Fruit fly (Drosophila melanogaster) whole organism, embryonic: ENCODE measurements around the gene CCHa1.

ENCODE experiments used
- Atf6 ChIP-seq: fragments of 200-800 bp; sonication (Bioruptor generic); IDR thresholded peaks from 2 replicates; pipeline ENCODE4 v1.3.6; 2022; ENCODE audit warnings: missing biosample characterization, missing genetic modification characterization
- CG1024 ChIP-seq: fragments of 200-800 bp; sonication (Bioruptor generic); IDR thresholded peaks from 2 replicates; pipeline ENCODE4 v1.3.6; 2022; ENCODE audit warnings: missing biosample characterization, missing genetic modification characterization
- CG11093 ChIP-seq: fragments of 200-800 bp; sonication (Bioruptor generic); IDR thresholded peaks from 3 replicates; pipeline ENCODE4 v1.3.6; 2022; ENCODE audit warnings: missing biosample characterization, missing genetic modification characterization
- CG11696 ChIP-seq: fragments of 200-800 bp; sonication (Bioruptor generic); IDR thresholded peaks from 2 replicates; pipeline ENCODE4 v1.3.6; 2022; ENCODE audit warnings: missing biosample characterization, missing genetic modification characterization
- CG12391 ChIP-seq: fragments of 200-800 bp; sonication (Bioruptor generic); optimal IDR thresholded peaks from 3 replicates; lab custom pipeline; 2018; ENCODE audit warnings: missing biosample characterization, mild to moderate bottlenecking, missing genetic modification characterization, moderate library complexity
- CG12769 ChIP-seq: fragments of 200-800 bp; sonication (Bioruptor generic); optimal IDR thresholded peaks from 2 replicates; lab custom pipeline; 2019; ENCODE audit warnings: missing biosample characterization, mild to moderate bottlenecking, missing genetic modification characterization, moderate library complexity
- CG12942 ChIP-seq: fragments of 200-800 bp; sonication (Bioruptor generic); optimal IDR thresholded peaks from 3 replicates; lab custom pipeline; 2016; ENCODE audit warnings: missing biosample characterization, missing genetic modification characterization
- CG13775 ChIP-seq: fragments of 200-800 bp; sonication (Bioruptor generic); optimal IDR thresholded peaks from 3 replicates; lab custom pipeline; 2017; ENCODE audit warnings: missing biosample characterization, mild to moderate bottlenecking, missing genetic modification characterization
- CG14441 ChIP-seq: fragments of 200-800 bp; sonication (Bioruptor generic); IDR thresholded peaks from 2 replicates; pipeline ENCODE4 v1.3.6; 2022; ENCODE audit warnings: missing biosample characterization, missing genetic modification characterization
- CG15011 ChIP-seq: fragments of 200-800 bp; sonication (Bioruptor generic); optimal IDR thresholded peaks from 3 replicates; lab custom pipeline; 2018; ENCODE audit warnings: missing biosample characterization, mild to moderate bottlenecking, missing genetic modification characterization
- CG17361 ChIP-seq: fragments of 200-800 bp; sonication (Bioruptor generic); IDR thresholded peaks from 3 replicates; pipeline ENCODE4 v1.3.6; 2022; ENCODE audit warnings: missing biosample characterization, missing genetic modification characterization
- CG32767 ChIP-seq: fragments of 200-800 bp; sonication (Bioruptor generic); IDR thresholded peaks from 2 replicates; pipeline ENCODE4 v1.3.6; 2022; ENCODE audit warnings: missing biosample characterization, missing genetic modification characterization
- CG3838 ChIP-seq: fragments of 200-800 bp; sonication (Bioruptor generic); optimal IDR thresholded peaks from 3 replicates; lab custom pipeline; 2016; ENCODE audit warnings: missing biosample characterization, missing genetic modification characterization
- CG42726 ChIP-seq: fragments of 200-800 bp; sonication (Bioruptor generic); IDR thresholded peaks from 2 replicates; pipeline ENCODE4 v1.3.6; 2022; ENCODE audit warnings: missing biosample characterization, missing genetic modification characterization; ENCODE audit not compliant: partially characterized antibody
- CG4730 ChIP-seq: fragments of 200-800 bp; sonication (Bioruptor generic); IDR thresholded peaks from 2 replicates; pipeline ENCODE4 v1.3.6; 2022; ENCODE audit warnings: missing biosample characterization, missing genetic modification characterization
- CG5180 ChIP-seq: fragments of 200-800 bp; sonication (Bioruptor generic); optimal IDR thresholded peaks from 3 replicates; lab custom pipeline; 2017; ENCODE audit warnings: missing biosample characterization, missing genetic modification characterization, mild to moderate bottlenecking, moderate library complexity, missing genetic modification reagents
- CG6854 ChIP-seq: fragments of 200-800 bp; sonication (Bioruptor generic); optimal IDR thresholded peaks from 3 replicates; lab custom pipeline; 2017; ENCODE audit warnings: missing biosample characterization, mild to moderate bottlenecking, missing genetic modification characterization
- CG7556 ChIP-seq: fragments of 200-800 bp; sonication (Bioruptor generic); optimal IDR thresholded peaks from 2 replicates; lab custom pipeline; 2017; ENCODE audit warnings: missing biosample characterization, mild to moderate bottlenecking, missing genetic modification characterization
- CG8944 ChIP-seq: fragments of 200-800 bp; sonication (Bioruptor generic); optimal IDR thresholded peaks from 3 replicates; lab custom pipeline; 2016; ENCODE audit warnings: missing biosample characterization, missing genetic modification characterization
- D19B ChIP-seq: fragments of 200-800 bp; sonication (Bioruptor generic); optimal IDR thresholded peaks from 2 replicates; lab custom pipeline; 2017; ENCODE audit warnings: missing biosample characterization, mild to moderate bottlenecking, missing genetic modification characterization
- Dad ChIP-seq: fragments of 200-800 bp; sonication (Bioruptor generic); optimal IDR thresholded peaks from 3 replicates; lab custom pipeline; 2016; ENCODE audit warnings: missing biosample characterization, missing genetic modification characterization
- Dp ChIP-seq: fragments of 200-800 bp; sonication (Bioruptor generic); optimal IDR thresholded peaks from 2 replicates; lab custom pipeline; 2018; ENCODE audit warnings: missing biosample characterization, mild to moderate bottlenecking, missing genetic modification characterization, moderate library complexity
- ERR ChIP-seq: fragments of 200-800 bp; sonication (Bioruptor generic); optimal IDR thresholded peaks from 2 replicates; lab custom pipeline; 2016; ENCODE audit warnings: missing biosample characterization, missing genetic modification characterization
- Gsc ChIP-seq: fragments of 200-800 bp; sonication (Bioruptor generic); IDR thresholded peaks from 2 replicates; pipeline ENCODE4 v1.3.6; 2022; ENCODE audit warnings: missing biosample characterization, missing genetic modification characterization
- Hmr ChIP-seq: fragments of 200-800 bp; sonication (Bioruptor generic); optimal IDR thresholded peaks from 3 replicates; lab custom pipeline; 2017; ENCODE audit warnings: mild to moderate bottlenecking, missing biosample characterization, missing genetic modification reagents, missing genetic modification characterization
- Hr51 ChIP-seq, 2 experiments: fragments of 200-800 bp; sonication (Bioruptor generic); optimal IDR thresholded peaks; 2 replicates in 1 of 2; 3 replicates in 1 of 2; lab custom pipeline; 2016 to 2018; ENCODE audit warnings: missing biosample characterization in 2 of 2, missing genetic modification characterization in 2 of 2, mild to moderate bottlenecking in 1 of 2, moderate library complexity in 1 of 2
- Hr78 ChIP-seq, 2 experiments: fragments of 200-800 bp in 1 of 2; fragments of >200 bp in 1 of 2; sonication (Bioruptor generic) in 1 of 2; optimal IDR thresholded peaks; 2 replicates each; lab custom pipeline; 2017 to 2019; ENCODE audit warnings: missing biosample characterization in 2 of 2, missing genetic modification characterization in 2 of 2, mild to moderate bottlenecking in 1 of 2, moderate library complexity in 1 of 2
- Kr ChIP-seq: fragments of 200-800 bp; sonication (Bioruptor generic); optimal IDR thresholded peaks from 2 replicates; lab custom pipeline; 2017; ENCODE audit warnings: missing biosample characterization, mild to moderate bottlenecking, missing genetic modification characterization
- Lhr ChIP-seq: fragments of 200-800 bp; sonication (Bioruptor generic); optimal IDR thresholded peaks from 3 replicates; lab custom pipeline; 2017; ENCODE audit warnings: mild to moderate bottlenecking, missing biosample characterization, missing genetic modification reagents, missing genetic modification characterization
- MBD-R2 ChIP-seq: fragments of 200-800 bp; sonication (Bioruptor generic); IDR thresholded peaks from 2 replicates; pipeline ENCODE4 v1.3.6; 2022; ENCODE audit warnings: missing biosample characterization, missing genetic modification characterization
- Neu2 ChIP-seq: fragments of 200-800 bp; sonication (Bioruptor generic); optimal IDR thresholded peaks from 3 replicates; lab custom pipeline; 2016; ENCODE audit warnings: missing biosample characterization, missing genetic modification characterization, borderline replicate concordance
- Nf-YA ChIP-seq: fragments of 200-800 bp; sonication (Bioruptor generic); IDR thresholded peaks from 2 replicates; pipeline ENCODE4 v1.3.6; 2022; ENCODE audit warnings: missing biosample characterization, missing genetic modification characterization
- Nf-YC ChIP-seq: fragments of 200-800 bp; optimal IDR thresholded peaks from 3 replicates; lab custom pipeline; 2019; ENCODE audit warnings: missing biosample characterization, mild to moderate bottlenecking, missing genetic modification characterization, moderate library complexity
- Oaz ChIP-seq: fragments of 200-800 bp; sonication (Bioruptor generic); IDR thresholded peaks from 2 replicates; pipeline ENCODE4 v1.3.6; 2022; ENCODE audit warnings: missing biosample characterization, missing genetic modification characterization
- Sox102F ChIP-seq: fragments of 200-800 bp; sonication (Bioruptor generic); optimal IDR thresholded peaks from 2 replicates; lab custom pipeline; 2018; ENCODE audit warnings: missing biosample characterization, mild to moderate bottlenecking, missing genetic modification characterization, moderate library complexity
- Xbp1 ChIP-seq: fragments of 200-800 bp; sonication (Bioruptor generic); optimal IDR thresholded peaks from 3 replicates; lab custom pipeline; 2016; ENCODE audit warnings: missing biosample characterization, mild to moderate bottlenecking, missing genetic modification characterization
- dm ChIP-seq: fragments of 200-800 bp; sonication (Bioruptor generic); optimal IDR thresholded peaks from 3 replicates; lab custom pipeline; 2016; ENCODE audit warnings: missing biosample characterization, missing genetic modification characterization
- dysf ChIP-seq: fragments of 200-800 bp; sonication (Bioruptor generic); IDR thresholded peaks from 3 replicates; pipeline ENCODE4 v1.3.6; 2022; ENCODE audit warnings: missing biosample characterization, missing genetic modification characterization
- fd3F ChIP-seq: fragments of 200-800 bp; sonication (Bioruptor generic); optimal IDR thresholded peaks from 2 replicates; lab custom pipeline; 2018; ENCODE audit warnings: missing biosample characterization, mild to moderate bottlenecking, missing genetic modification characterization, moderate library complexity
- ftz-f1 ChIP-seq: fragments of 200-800 bp; sonication (Bioruptor generic); optimal IDR thresholded peaks from 2 replicates; lab custom pipeline; 2016; ENCODE audit warnings: missing biosample characterization, missing genetic modification characterization
- gsb ChIP-seq: fragments of 200-800 bp; sonication (Bioruptor generic); IDR thresholded peaks from 2 replicates; pipeline ENCODE4 v1.3.6; 2022; ENCODE audit warnings: missing biosample characterization, missing genetic modification characterization
- gsb-n ChIP-seq: fragments of 200-800 bp; sonication (Bioruptor generic); optimal IDR thresholded peaks from 3 replicates; lab custom pipeline; 2018; ENCODE audit warnings: missing biosample characterization, mild to moderate bottlenecking, missing genetic modification characterization
- h ChIP-seq: fragments of >200 bp; optimal IDR thresholded peaks from 2 replicates; lab custom pipeline; 2017
- ind ChIP-seq: fragments of 200-800 bp; sonication (Bioruptor generic); optimal IDR thresholded peaks from 3 replicates; lab custom pipeline; 2016; ENCODE audit warnings: missing biosample characterization, missing genetic modification characterization
- lbe ChIP-seq: fragments of 200-800 bp; sonication (Bioruptor generic); optimal IDR thresholded peaks from 2 replicates; lab custom pipeline; 2016; ENCODE audit warnings: missing biosample characterization, mild to moderate bottlenecking, missing genetic modification characterization
- mam ChIP-seq: fragments of 200-800 bp; sonication (Bioruptor generic); optimal IDR thresholded peaks from 3 replicates; lab custom pipeline; 2016; ENCODE audit warnings: missing biosample characterization, missing genetic modification characterization
- pros ChIP-seq: fragments of 200-800 bp; sonication (Bioruptor generic); optimal IDR thresholded peaks from 3 replicates; lab custom pipeline; 2019; ENCODE audit warnings: missing biosample characterization, mild to moderate bottlenecking, missing genetic modification characterization, moderate library complexity
- tx ChIP-seq: fragments of 200-800 bp; sonication (Bioruptor generic); optimal IDR thresholded peaks from 2 replicates; lab custom pipeline; 2016; ENCODE audit warnings: missing biosample characterization, missing genetic modification characterization
- zen ChIP-seq: fragments of 200-800 bp; sonication (Bioruptor generic); optimal IDR thresholded peaks from 3 replicates; lab custom pipeline; 2018; ENCODE audit warnings: missing biosample characterization, mild to moderate bottlenecking, missing genetic modification characterization, moderate library complexity

Gene CCHa1

DNA sequence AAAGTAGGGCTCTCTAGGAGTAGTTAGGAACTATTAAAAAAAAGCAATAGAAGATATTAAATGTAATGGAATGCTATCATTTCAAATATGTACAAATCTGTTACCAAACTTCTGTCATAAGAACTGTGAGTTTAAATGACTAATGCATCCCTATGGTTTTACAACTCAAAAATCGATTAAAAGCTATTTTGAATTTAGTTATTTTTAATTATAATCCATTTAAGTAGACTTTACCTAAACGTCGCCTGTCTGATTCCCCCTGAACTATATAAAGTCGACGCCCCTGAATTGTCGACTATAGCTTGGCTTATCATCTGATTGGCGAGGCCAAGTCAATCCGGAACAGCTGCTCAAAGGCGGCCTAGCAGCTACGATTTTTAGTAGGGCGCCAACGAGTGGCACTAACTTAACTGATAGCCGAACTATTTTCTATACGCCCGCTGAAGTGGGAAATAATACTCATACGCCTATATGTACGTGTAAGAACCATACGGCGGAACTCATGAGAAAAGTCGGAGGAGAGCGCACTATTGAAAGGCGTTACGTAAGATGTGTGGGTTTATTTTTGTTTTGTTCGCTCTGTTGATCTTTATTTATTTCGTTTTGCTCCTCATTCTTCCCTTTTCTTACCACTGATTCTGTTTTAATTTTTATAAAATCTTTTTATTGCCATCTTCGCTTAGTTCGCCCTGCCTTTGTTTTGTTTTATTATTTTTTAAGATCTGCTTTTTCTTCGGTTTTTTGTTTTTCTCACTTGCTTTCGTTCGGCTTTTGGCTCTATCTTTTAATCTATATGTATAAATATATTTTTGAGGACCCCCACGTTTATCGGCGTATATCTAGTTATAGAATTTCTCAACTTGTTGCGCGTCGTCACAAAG lies 34.4 kb downstream of the CCHa1 start (continued):
- TF ChIP-seq CG5180 (peak; percentile 3), pros (no peak), CG17361 (GFP tag; lab: Robert Waterston, UW) (no peak; the same call in none of the 3 replicates), ERR (GFP tag; lab: Kevin White, UChicago) (no peak), Gsc (GFP tag; lab: Robert Waterston, UW) (no peak), CG11093 (GFP tag; lab: Robert Waterston, UW) (no peak), CG42726 (GFP tag; lab: Robert Waterston, UW) (no peak), Nf-YA (no peak), CG12391 (peak; percentile 23), Atf6 (no peak; the same call in 1 of the 2 replicates), CG32767 (GFP tag; lab: Robert Waterston, UW) (no peak), Neu2 (GFP tag; lab: Kevin White, UChicago) (no peak), lbe (GFP tag; lab: Kevin White, UChicago) (no peak), CG15011 (GFP tag; lab: Kevin White, UChicago) (no peak), CG12769 (peak; percentile 22), CG1024 (GFP tag; lab: Robert Waterston, UW) (no peak), Xbp1 (GFP tag; lab: Kevin White, UChicago) (peak; percentile 33), CG6854 (GFP tag; lab: Kevin White, UChicago) (peak; percentile 27), MBD-R2 (no peak), CG11696 (GFP tag; lab: Robert Waterston, UW) (no peak), CG13775 (GFP tag; lab: Kevin White, UChicago) (no peak), Hr51 (GFP tag; optimal IDR thresholded peaks at IDR 0.05; lab: Kevin White, UChicago) (peak in 1 of 2 experiments; percentile 60), CG3838 (no peak), CG8944 (GFP tag; lab: Kevin White, UChicago) (no peak), gsb (GFP tag; lab: Robert Waterston, UW) (no peak), Kr (GFP tag; lab: Kevin White, UChicago) (no peak), zen (tag; lab: Kevin White, UChicago) (no peak), Oaz (no peak), Hmr (peak; percentile 28), CG14441 (GFP tag; lab: Robert Waterston, UW) (peak; percentile 11; the same call in 1 of the 2 replicates), CG4730 (GFP tag; lab: Robert Waterston, UW) (no peak), ftz-f1 (GFP tag; lab: Kevin White, UChicago) (peak; percentile 35), Dad (GFP tag; lab: Kevin White, UChicago) (peak; percentile 13), Sox102F (GFP tag; lab: Kevin White, UChicago) (peak; percentile 42), Nf-YC (no peak), mam (GFP tag; lab: Kevin White, UChicago) (no peak), dysf (GFP tag; lab: Robert Waterston, UW) (peak; percentile 59; the same call in 2 of the 3 replicates), ind (GFP tag; lab: Kevin White, UChicago) (peak; percentile 11), dm (GFP tag; lab: Kevin White, UChicago) (no peak), tx (GFP tag; lab: Kevin White, UChicago) (no peak), Dp (GFP tag; lab: Kevin White, UChicago) (no peak), fd3F (GFP tag; lab: Kevin White, UChicago) (no peak), h (lab: Kevin White, UChicago) (no peak), D19B (peak; percentile 20), CG7556 (GFP tag; lab: Kevin White, UChicago) (peak; percentile 36), gsb-n (no peak), Lhr (GFP tag; lab: Kevin White, UChicago) (no peak), CG12942 (no peak), Hr78 (GFP tag; optimal IDR thresholded peaks at IDR 0.05; lab: Kevin White, UChicago) (no peak)
